Fruit fly (Drosophila melanogaster): ENCODE data around the gene CG12817.

Gene CG12817

dm6 chr3R:10269921-10270431, 45.5 kb upstream of the CG12817 start:
- TF ChIP-seq Pdp1 (GFP tag; optimal IDR thresholded peaks at IDR 0.05) (peak in 1 of 2 experiments; percentile 94), kni (GFP tag; optimal IDR thresholded peaks at IDR 0.05) (no peak)

- no peak for TF ChIP-seq Deaf1 (tag; optimal IDR thresholded peaks at IDR 0.05)
- TF ChIP-seq pho (GFP tag; optimal IDR thresholded peaks at IDR 0.05): peak; percentile 38
- TF ChIP-seq CG10321 (GFP tag; IDR thresholded peaks at IDR 0.05): 0 out of 2 replicates have a peak, but pooled peaks have one; percentile 27
- peak; percentile 81 for TF ChIP-seq otp (GFP tag; IDR thresholded peaks at IDR 0.05)
- no peak for TF ChIP-seq amos (GFP tag; IDR thresholded peaks at IDR 0.05; ENCODE audit: partially characterized antibody)
- peak; percentile 48; the same call in 1 of the 2 replicates for TF ChIP-seq CG6272 (GFP tag; IDR thresholded peaks at IDR 0.05)
- no peak for TF ChIP-seq pfk (GFP tag; optimal IDR thresholded peaks at IDR 0.05)
- no peak for TF ChIP-seq Tbp (GFP tag; optimal IDR thresholded peaks at IDR 0.05)
- TF ChIP-seq CG33213 (GFP tag; optimal IDR thresholded peaks at IDR 0.05): no peak
- peak; percentile 85 for TF ChIP-seq Atf6 (GFP tag; IDR thresholded peaks at IDR 0.05)
- peak; percentile 53 for TF ChIP-seq Bteb2 (GFP tag; optimal IDR thresholded peaks at IDR 0.05)
- TF ChIP-seq CG18599 (GFP tag; optimal IDR thresholded peaks at IDR 0.05): peak; percentile 40
- TF ChIP-seq twi (tag; optimal IDR thresholded peaks at IDR 0.05): no peak
- TF ChIP-seq CG6765 (GFP tag; optimal IDR thresholded peaks at IDR 0.05): no peak
- TF ChIP-seq CG13775 (GFP tag; optimal IDR thresholded peaks at IDR 0.05): peak; percentile 22
- peak; percentile 67 for TF ChIP-seq Doc2 (GFP tag; IDR thresholded peaks at IDR 0.05)
- no peak for TF ChIP-seq rib (GFP tag; IDR thresholded peaks at IDR 0.05)
- peak; percentile 82 for TF ChIP-seq Aef1 (GFP tag; IDR thresholded peaks at IDR 0.05)
- peak; percentile 44 for TF ChIP-seq CG1529 (GFP tag; optimal IDR thresholded peaks at IDR 0.05)
- TF ChIP-seq ci (GFP tag; IDR thresholded peaks at IDR 0.05): peak; percentile 93
- TF ChIP-seq Atf-2 (GFP tag; optimal IDR thresholded peaks at IDR 0.05): no peak
- TF ChIP-seq CG30431 (GFP tag; optimal IDR thresholded peaks at IDR 0.05): no peak
- TF ChIP-seq fd64A (GFP tag; optimal IDR thresholded peaks at IDR 0.05): no peak
- TF ChIP-seq CG8281 (tag; optimal IDR thresholded peaks at IDR 0.05): peak; percentile 4
- TF ChIP-seq gce (GFP tag; IDR thresholded peaks at IDR 0.05): peak; percentile 61; the same call in 1 of the 3 replicates
- peak; percentile 86 for TF ChIP-seq sisA (GFP tag; IDR thresholded peaks at IDR 0.05)
- peak; percentile 70 for TF ChIP-seq E2f1 (GFP tag; IDR thresholded peaks at IDR 0.05)
- no peak for TF ChIP-seq Lpt (GFP tag; optimal IDR thresholded peaks at IDR 0.05)
- peak; percentile 15 for TF ChIP-seq CG17568 (GFP tag; optimal IDR thresholded peaks at IDR 0.05)
- peak; percentile 59 for TF ChIP-seq Hmr (GFP tag; optimal IDR thresholded peaks at IDR 0.05)
- peak; percentile 19 to 72 for TF ChIP-seq Hr51 (GFP tag; optimal IDR thresholded peaks at IDR 0.05)
- peak; percentile 67; the same call in 2 of the 3 replicates for TF ChIP-seq sr (GFP tag; IDR thresholded peaks at IDR 0.05)
- TF ChIP-seq CG8924 (tag; optimal IDR thresholded peaks at IDR 0.05): peak; percentile 24
- TF ChIP-seq CG15696 (tag; optimal IDR thresholded peaks at IDR 0.05): no peak
- no peak for TF ChIP-seq Dp (GFP tag; optimal IDR thresholded peaks at IDR 0.05)
- no peak for TF ChIP-seq CG17912 (GFP tag; optimal IDR thresholded peaks at IDR 0.05)
- peak; percentile 62 for TF ChIP-seq Hsf (GFP tag; optimal IDR thresholded peaks at IDR 0.05)
- peak; percentile 72 for TF ChIP-seq Dek (tag; optimal IDR thresholded peaks at IDR 0.05)
- TF ChIP-seq CG18476 (GFP tag; optimal IDR thresholded peaks at IDR 0.05): peak; percentile 57
- TF ChIP-seq esg (GFP tag; conservative IDR thresholded peaks at IDR 0.05): peak; percentile 83
- TF ChIP-seq NC2β (GFP tag; optimal IDR thresholded peaks at IDR 0.05): peak; percentile 55
- peak; percentile 70 for TF ChIP-seq CG3281 (GFP tag; optimal IDR thresholded peaks at IDR 0.05)
- peak; percentile 72 for TF ChIP-seq row (GFP tag; IDR thresholded peaks at IDR 0.05)
- no peak for TF ChIP-seq slp2 (GFP tag; optimal IDR thresholded peaks at IDR 0.05)
- TF ChIP-seq CG31224 (GFP tag; IDR thresholded peaks at IDR 0.05): peak; percentile 58
- no peak for TF ChIP-seq crp (GFP tag; optimal IDR thresholded peaks at IDR 0.05)
Observed at dm6 chr3R:10268865-10269442, 44.4 kb upstream of the CG12817 start.
